Worm (Caenorhabditis elegans): ENCODE data around the gene C02B8.6.
"Not testable (repeated sequence)": the region's sequence is repeated elsewhere in the genome, so short reads cannot be mapped to it uniquely, and the experiment has no call there.

C02B8.6 gene

DNA sequence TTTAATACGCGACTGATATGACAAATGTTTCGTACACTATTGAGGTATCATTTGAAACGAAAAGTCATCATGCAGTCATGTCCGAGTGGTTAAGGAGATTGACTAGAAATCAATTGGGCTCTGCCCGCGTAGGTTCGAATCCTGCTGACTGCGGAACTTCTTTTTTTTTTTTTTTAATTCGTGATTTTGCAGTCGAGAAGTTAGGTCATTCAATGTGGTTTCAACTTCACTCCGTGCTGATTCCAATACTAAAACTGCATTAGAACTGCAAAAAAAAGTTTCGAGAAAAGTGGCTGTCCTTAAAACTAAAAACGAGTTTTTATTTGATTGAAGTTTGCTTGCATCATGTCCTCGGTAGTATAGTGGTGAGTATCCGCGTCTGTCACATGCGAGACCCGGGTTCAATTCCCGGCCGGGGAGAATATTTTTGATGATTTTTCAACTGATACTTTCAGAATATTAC, 18.3 kb upstream of the C02B8.6 start:
- peak in 1 of 2 experiments; percentile 4 for TF ChIP-seq mdl-1 (tag; optimal IDR thresholded peaks at IDR 0.05)
- TF ChIP-seq nhr-71 (tag; optimal IDR thresholded peaks at IDR 0.05): peak; percentile 25
- not testable (repeated sequence) for TF ChIP-seq efl-1 (optimal IDR thresholded peaks at IDR 0.05)
- peak in 1 of 2 experiments; percentile 54 for TF ChIP-seq efl-1 (GFP tag; optimal IDR thresholded peaks at IDR 0.05 in 1 of 2)
- peak; percentile 10 for TF ChIP-seq nhr-90 (tag; optimal IDR thresholded peaks at IDR 0.05; ENCODE audit: poor library complexity)
- TF ChIP-seq swsn-7 (tag; optimal IDR thresholded peaks at IDR 0.05): peak; percentile 12
- TF ChIP-seq rnt-1 (tag; optimal IDR thresholded peaks at IDR 0.05): peak; percentile 19
- TF ChIP-seq lin-35 (GFP tag; optimal IDR thresholded peaks at IDR 0.05): peak in 1 of 2 experiments; percentile 29
- peak; percentile 47 for TF ChIP-seq snu-23 (GFP tag; optimal IDR thresholded peaks at IDR 0.05)
- peak; percentile 29 for TF ChIP-seq nhr-47 (tag; optimal IDR thresholded peaks at IDR 0.05)

DNA sequence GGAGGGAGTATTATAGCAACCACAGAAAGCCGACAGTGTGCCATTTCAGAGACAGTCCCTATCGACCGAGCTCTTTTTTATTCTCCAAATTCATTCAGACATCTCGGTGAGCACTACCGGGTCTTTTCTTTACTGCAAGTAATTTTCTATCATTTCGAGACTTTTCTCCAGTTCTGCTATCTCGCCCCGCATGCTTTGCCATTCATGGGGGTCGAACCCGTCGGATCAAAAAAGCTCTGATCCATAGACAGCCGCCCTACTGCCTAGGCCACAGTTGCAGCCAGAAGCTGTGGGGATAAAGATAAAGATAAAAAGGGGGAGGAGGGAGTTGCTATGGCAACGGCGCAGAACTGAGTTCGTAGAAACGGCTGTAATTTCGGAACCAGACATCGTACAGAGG, 15.3 kb upstream of the C02B8.6 start:
- TF ChIP-seq dsc-1 (tag; optimal IDR thresholded peaks at IDR 0.05) (peak; percentile 50), ceh-8 (GFP tag; optimal IDR thresholded peaks at IDR 0.05) (peak; percentile 16), fkh-8 (tag; optimal IDR thresholded peaks at IDR 0.05) (peak; percentile 84), nhr-84 (tag; optimal IDR thresholded peaks at IDR 0.05) (no peak), nhr-28 (tag; optimal IDR thresholded peaks at IDR 0.05) (no peak), sox-4 (tag; optimal IDR thresholded peaks at IDR 0.05) (peak; percentile 64), swsn-7 (tag; optimal IDR thresholded peaks at IDR 0.05) (peak; percentile 4), nhr-47 (tag; optimal IDR thresholded peaks at IDR 0.05) (peak; percentile 39)

DNA sequence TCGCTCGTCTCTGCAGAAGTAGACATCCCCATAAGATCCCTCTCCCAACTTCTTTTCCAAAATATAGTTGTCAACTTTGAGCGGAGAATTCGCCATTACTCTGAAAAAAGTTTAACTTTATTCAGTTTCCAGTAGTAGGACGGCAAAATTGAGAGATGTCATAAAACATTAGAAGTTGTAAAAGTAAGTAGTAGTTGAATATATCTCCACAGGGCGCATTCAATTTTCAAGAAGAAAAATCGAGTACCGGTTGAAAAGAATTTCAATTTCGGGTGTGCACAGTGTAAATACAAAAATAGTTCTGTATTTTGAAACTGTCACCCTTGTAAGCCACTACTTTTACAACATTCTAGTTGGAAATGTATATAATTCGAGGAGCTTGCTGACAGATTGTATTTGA, 14.5 kb upstream of the C02B8.6 start, which contains the start of gene F22F1.2:
TSS of gene F22F1.2 (minus strand) at position 101 of the 400 bp plus-strand sequence.
- TF ChIP-seq aha-1 (tag; optimal IDR thresholded peaks at IDR 0.05) (no peak), unc-130 (tag; optimal IDR thresholded peaks at IDR 0.05) (no peak), lsy-2 (tag; optimal IDR thresholded peaks at IDR 0.05) (no peak), unc-62 (GFP tag; optimal IDR thresholded peaks at IDR 0.05) (no peak), efl-3 (GFP tag; optimal IDR thresholded peaks at IDR 0.05) (no peak), nhr-84 (tag; optimal IDR thresholded peaks at IDR 0.05) (no peak)

DNA sequence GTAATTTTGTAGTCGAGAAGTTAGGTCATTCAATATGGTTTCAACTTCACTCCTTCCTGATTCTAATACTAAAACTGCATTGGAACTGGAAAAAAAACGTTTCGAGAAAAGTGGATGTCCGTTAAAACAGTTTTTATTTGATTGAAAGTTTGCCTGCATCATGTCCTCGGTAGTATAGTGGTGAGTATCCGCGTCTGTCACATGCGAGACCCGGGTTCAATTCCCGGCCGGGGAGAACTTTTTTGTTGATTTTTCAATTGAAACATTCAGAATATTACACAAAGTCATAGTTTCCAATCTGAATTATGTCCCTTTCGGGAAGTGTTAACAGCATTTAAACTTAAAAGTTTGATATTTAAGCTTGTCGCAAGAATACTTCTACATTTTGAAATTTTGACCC, 12.9 kb upstream of the C02B8.6 start:
- TF ChIP-seq aha-1 (tag; optimal IDR thresholded peaks at IDR 0.05) (no peak), mep-1 (tag; optimal IDR thresholded peaks at IDR 0.05) (peak; percentile 8)

DNA sequence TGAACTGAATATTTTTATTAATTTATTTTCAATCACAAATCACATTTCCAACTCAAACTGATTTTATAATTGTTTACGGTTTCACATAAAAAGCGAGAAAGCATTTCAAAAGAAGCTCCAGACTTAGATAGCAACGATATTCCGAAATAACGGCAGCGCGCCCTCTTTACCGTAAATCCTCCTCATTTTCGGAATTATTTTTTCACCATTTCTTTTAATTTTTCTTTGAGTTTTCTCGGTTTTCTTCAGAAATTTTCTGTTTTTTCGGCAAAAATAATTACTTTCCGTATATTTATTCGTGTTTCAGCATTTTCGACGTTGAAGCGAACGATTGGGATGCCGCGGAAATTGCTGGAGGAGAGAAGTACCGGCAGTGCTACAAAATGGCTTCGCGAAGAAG, 11.3 kb upstream of the C02B8.6 start, which contains the start of gene C02B8.1:
TSS of gene C02B8.1 (plus strand) at position 301 of the 400 bp plus-strand sequence.
- no peak for TF ChIP-seq efl-1 (optimal IDR thresholded peaks at IDR 0.05)
- TF ChIP-seq efl-1 (GFP tag; optimal IDR thresholded peaks at IDR 0.05 in 1 of 2): peak in 1 of 2 experiments; percentile 6
- TF ChIP-seq lsy-2 (tag; optimal IDR thresholded peaks at IDR 0.05): no peak

DNA sequence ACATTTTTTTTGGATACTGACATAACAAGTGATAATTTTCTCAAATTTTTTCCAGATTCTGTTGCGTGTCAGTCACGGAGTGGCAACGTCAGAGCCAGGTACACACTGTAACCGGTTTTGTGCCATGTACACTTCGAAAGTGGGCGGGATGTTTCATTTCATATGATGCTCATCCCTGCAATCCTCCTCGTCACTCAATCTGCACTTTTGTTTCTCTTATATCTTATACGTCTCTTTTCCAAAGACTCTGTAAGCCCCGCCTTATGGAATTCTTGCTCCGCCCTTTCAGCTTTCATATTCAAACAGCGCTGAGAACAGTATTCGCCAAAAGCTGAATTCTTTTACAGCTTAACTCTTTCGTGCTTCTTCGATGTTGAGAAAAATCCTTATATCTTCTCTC, 3.0 kb upstream of the C02B8.6 start, which contains the start of gene C02B8.3:
TSS of gene C02B8.3 (plus strand) at position 301 of the 400 bp plus-strand sequence.
- TF ChIP-seq pax-3 (tag; optimal IDR thresholded peaks at IDR 0.05) (no peak), aha-1 (tag; optimal IDR thresholded peaks at IDR 0.05) (no peak), egl-13 (tag; optimal IDR thresholded peaks at IDR 0.05) (no peak), lin-13 (GFP tag; optimal IDR thresholded peaks at IDR 0.05) (no peak)

DNA sequence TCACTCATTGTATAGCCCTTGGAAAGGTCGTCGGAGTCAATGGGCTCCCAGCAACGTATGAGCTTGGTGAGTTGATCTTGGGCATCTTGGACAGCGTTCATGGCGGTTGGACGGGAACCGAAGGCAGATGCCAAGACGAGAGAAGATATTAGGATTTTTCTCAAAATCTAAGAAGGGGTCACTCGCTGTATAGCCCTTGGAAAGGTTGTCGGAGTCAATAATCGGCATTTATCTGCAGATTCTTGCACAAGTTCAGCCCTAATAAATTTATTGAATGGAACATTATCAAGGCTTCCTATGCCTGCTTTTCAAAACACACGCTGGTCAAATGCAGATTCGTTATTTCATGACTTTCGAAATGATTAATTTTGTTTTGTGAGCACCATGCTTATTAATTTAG, 1.7 kb upstream of the C02B8.6 start, which contains the start of gene C02B8.7:
TSS of gene C02B8.7 (minus strand) at position 101 of the 400 bp plus-strand sequence.
- no peak for TF ChIP-seq tlp-1 (tag; optimal IDR thresholded peaks at IDR 0.05)
- TF ChIP-seq aly-2 (tag; optimal IDR thresholded peaks at IDR 0.05): no peak
- TF ChIP-seq Y116A8C.19 (tag; optimal IDR thresholded peaks at IDR 0.05; ENCODE audit: borderline replicate concordance): no peak
- no peak for TF ChIP-seq nhr-71 (tag; optimal IDR thresholded peaks at IDR 0.05)
- TF ChIP-seq sox-4 (tag; optimal IDR thresholded peaks at IDR 0.05): no peak
- no peak for TF ChIP-seq ceh-90 (tag; optimal IDR thresholded peaks at IDR 0.05)
- TF ChIP-seq swsn-7 (tag; optimal IDR thresholded peaks at IDR 0.05): no peak
- no peak for TF ChIP-seq lin-15B (tag; optimal IDR thresholded peaks at IDR 0.05)
- TF ChIP-seq egl-27 (tag; optimal IDR thresholded peaks at IDR 0.05): no peak
- TF ChIP-seq nhr-11 (tag; optimal IDR thresholded peaks at IDR 0.05): no peak
- TF ChIP-seq zip-4 (GFP tag; optimal IDR thresholded peaks at IDR 0.05): no peak
- TF ChIP-seq hpl-2 (GFP tag; optimal IDR thresholded peaks at IDR 0.05): no peak
- no peak for TF ChIP-seq fos-1 (tag; optimal IDR thresholded peaks at IDR 0.05)
- TF ChIP-seq nhr-77 (tag; optimal IDR thresholded peaks at IDR 0.05): no peak
- no peak for TF ChIP-seq fkh-8 (tag; optimal IDR thresholded peaks at IDR 0.05)
- TF ChIP-seq unc-86 (tag; optimal IDR thresholded peaks at IDR 0.05): no peak
- TF ChIP-seq nhr-28 (tag; optimal IDR thresholded peaks at IDR 0.05): no peak
- no peak for TF ChIP-seq nhr-12 (tag; optimal IDR thresholded peaks at IDR 0.05)
- TF ChIP-seq hlh-4 (tag; optimal IDR thresholded peaks at IDR 0.05): no peak
- TF ChIP-seq nhr-19 (GFP tag; conservative IDR thresholded peaks at IDR 0.05): no peak
